Worm (Caenorhabditis elegans) whole organism, midembryonic: Measurements from ENCODE around the gene Y77E11A.12.

Source experiments
- T22C8.4 ChIP-seq: fragments of 200-800 bp; sonication (Bioruptor generic); IDR thresholded peaks from 2 replicates; pipeline ENCODE4 v1.3.6; 2022; ENCODE audit warnings: missing genetic modification characterization, missing compliant biosample characterization
- cog-1 ChIP-seq: sonication (generic microtip); optimal IDR thresholded peaks from 2 replicates; lab custom pipeline; 2016; ENCODE audit warnings: missing genetic modification characterization, missing compliant biosample characterization
- flt-1 ChIP-seq: fragments of 200-800 bp; sonication (Bioruptor generic); IDR thresholded peaks from 2 replicates; pipeline ENCODE4 v1.3.6; 2022; ENCODE audit warnings: missing genetic modification characterization, missing compliant biosample characterization
- klf-2 ChIP-seq: fragments of 200-800 bp; sonication (Bioruptor generic); conservative IDR thresholded peaks from 2 replicates; pipeline ENCODE4 v1.3.6; 2022; ENCODE audit warnings: missing genetic modification reagents, missing genetic modification characterization, missing compliant biosample characterization
- med-1 ChIP-seq: sonication (generic microtip); optimal IDR thresholded peaks from 2 replicates; lab custom pipeline; 2017; ENCODE audit warnings: missing genetic modification characterization, mild to moderate bottlenecking, missing compliant biosample characterization, antibody characterized with exemption, missing genetic modification reagents; ENCODE audit not compliant: insufficient read depth
- ref-1 ChIP-seq: fragments of 200-800 bp; sonication (Bioruptor generic); conservative IDR thresholded peaks from 2 replicates; pipeline ENCODE4 v1.3.6; 2022; ENCODE audit warnings: missing genetic modification reagents, missing genetic modification characterization, missing compliant biosample characterization
- tab-1 ChIP-seq: fragments of 200-800 bp; sonication (Bioruptor generic); IDR thresholded peaks from 2 replicates; pipeline ENCODE4 v1.3.6; 2022; ENCODE audit warnings: missing genetic modification characterization, missing compliant biosample characterization
- ztf-23 ChIP-seq: fragments of 200-800 bp; sonication (Bioruptor generic); IDR thresholded peaks from 2 replicates; pipeline ENCODE4 v1.3.6; 2022; ENCODE audit warnings: missing genetic modification reagents, missing genetic modification characterization, missing compliant biosample characterization
- ztf-29 ChIP-seq: fragments of 200-800 bp; sonication (Bioruptor generic); IDR thresholded peaks from 2 replicates; pipeline ENCODE4 v1.3.6; 2022; ENCODE audit warnings: missing genetic modification reagents, missing genetic modification characterization, missing compliant biosample characterization

Gene Y77E11A.12

ce11 chrIV:1459826-1460489, 15.0 kb downstream of the Y77E11A.12 start:
- TF ChIP-seq cog-1 (tag; lab: Kevin White, UChicago) (no peak), ref-1 (GFP tag; lab: Robert Waterston, UW) (no peak), ztf-29 (GFP tag; lab: Robert Waterston, UW) (no peak), ztf-23 (GFP tag; lab: Robert Waterston, UW) (no peak), klf-2 (GFP tag; lab: Robert Waterston, UW) (no peak), flt-1 (no peak)

- TF ChIP-seq ztf-23 (GFP tag; lab: Robert Waterston, UW) (no peak), tab-1 (GFP tag; lab: Robert Waterston, UW) (no peak), med-1 (GFP tag; lab: Kevin White, UChicago) (no peak), klf-2 (GFP tag; lab: Robert Waterston, UW) (no peak), cog-1 (tag; lab: Kevin White, UChicago) (no peak), ztf-29 (GFP tag; lab: Robert Waterston, UW) (no peak), T22C8.4 (GFP tag; lab: Robert Waterston, UW) (no peak), flt-1 (no peak)
Observed at ce11 chrIV:1459419-1459818, 15.5 kb downstream of the Y77E11A.12 start.

ce11 chrIV:1458192-1458591, 16.7 kb downstream of the Y77E11A.12 start:
- TF ChIP-seq klf-2 (GFP tag; lab: Robert Waterston, UW), result no peak

ce11 chrIV:1456775-1457174, 18.1 kb downstream of the Y77E11A.12 start, which contains the start of gene nadk-1:
nadk-1 (plus strand) TSS chrIV:1457075.
- TF ChIP-seq klf-2 (GFP tag; lab: Robert Waterston, UW), result no peak

ce11 chrIV:1455006-1455405, 19.9 kb downstream of the Y77E11A.12 start:
- TF ChIP-seq med-1 (GFP tag; lab: Kevin White, UChicago) (no peak), cog-1 (tag; lab: Kevin White, UChicago) (no peak), T22C8.4 (GFP tag; lab: Robert Waterston, UW) (no peak), ztf-29 (GFP tag; lab: Robert Waterston, UW) (no peak), klf-2 (GFP tag; lab: Robert Waterston, UW) (no peak), ztf-23 (GFP tag; lab: Robert Waterston, UW) (no peak), tab-1 (GFP tag; lab: Robert Waterston, UW) (no peak), flt-1 (no peak), ref-1 (GFP tag; lab: Robert Waterston, UW) (no peak)

ce11 chrIV:1454194-1454593, 20.7 kb downstream of the Y77E11A.12 start:
- TF ChIP-seq ztf-23 (GFP tag; lab: Robert Waterston, UW), result no peak
- no peak for TF ChIP-seq ref-1 (GFP tag; lab: Robert Waterston, UW)
- TF ChIP-seq flt-1, result no peak
- TF ChIP-seq T22C8.4 (GFP tag; lab: Robert Waterston, UW), result no peak
- no peak for TF ChIP-seq klf-2 (GFP tag; lab: Robert Waterston, UW)
- no peak for TF ChIP-seq tab-1 (GFP tag; lab: Robert Waterston, UW)
- no peak for TF ChIP-seq ztf-29 (GFP tag; lab: Robert Waterston, UW)
- TF ChIP-seq med-1 (GFP tag; lab: Kevin White, UChicago), result no peak
- TF ChIP-seq cog-1 (tag; lab: Kevin White, UChicago), result no peak

ce11 chrIV:1453451-1453850, 21.5 kb downstream of the Y77E11A.12 start:
- no peak for TF ChIP-seq tab-1 (GFP tag; lab: Robert Waterston, UW)
- no peak for TF ChIP-seq med-1 (GFP tag; lab: Kevin White, UChicago)
- no peak for TF ChIP-seq cog-1 (tag; lab: Kevin White, UChicago)
- no peak for TF ChIP-seq ztf-29 (GFP tag; lab: Robert Waterston, UW)
- TF ChIP-seq ztf-23 (GFP tag; lab: Robert Waterston, UW), result no peak
- TF ChIP-seq klf-2 (GFP tag; lab: Robert Waterston, UW), result no peak
- no peak for TF ChIP-seq T22C8.4 (GFP tag; lab: Robert Waterston, UW)
- TF ChIP-seq ref-1 (GFP tag; lab: Robert Waterston, UW), result no peak
- no peak for TF ChIP-seq flt-1

ce11 chrIV:1452480-1452879, 22.4 kb downstream of the Y77E11A.12 start:
- TF ChIP-seq ztf-29 (GFP tag; lab: Robert Waterston, UW) (no peak), med-1 (GFP tag; lab: Kevin White, UChicago) (no peak), flt-1 (no peak), ztf-23 (GFP tag; lab: Robert Waterston, UW) (no peak), T22C8.4 (GFP tag; lab: Robert Waterston, UW) (no peak), klf-2 (GFP tag; lab: Robert Waterston, UW) (no peak), ref-1 (GFP tag; lab: Robert Waterston, UW) (no peak), tab-1 (GFP tag; lab: Robert Waterston, UW) (no peak), cog-1 (tag; lab: Kevin White, UChicago) (no peak)

- TF ChIP-seq klf-2 (GFP tag; lab: Robert Waterston, UW) (no peak), med-1 (GFP tag; lab: Kevin White, UChicago) (no peak), flt-1 (no peak), ref-1 (GFP tag; lab: Robert Waterston, UW) (no peak), ztf-29 (GFP tag; lab: Robert Waterston, UW) (no peak), tab-1 (GFP tag; lab: Robert Waterston, UW) (no peak), ztf-23 (GFP tag; lab: Robert Waterston, UW) (no peak), T22C8.4 (GFP tag; lab: Robert Waterston, UW) (no peak), cog-1 (tag; lab: Kevin White, UChicago) (no peak)
Observed at ce11 chrIV:1445920-1446319, 29.0 kb downstream of the Y77E11A.12 start, which contains the start of gene clp-7. clp-7 (minus strand) TSS chrIV:1445966.
